Worm (Caenorhabditis elegans) whole organism, mixed stage, embryonic: ENCODE data around the gene srsx-38.

Experiments
- M03D4.4 ChIP-seq: sonication (generic microtip); optimal IDR thresholded peaks from 2 replicates; lab custom pipeline; 2017; ENCODE audit warnings: mild to moderate bottlenecking, missing genetic modification characterization, missing compliant biosample characterization
- bed-3 ChIP-seq: fragments of 200-800 bp; sonication (Bioruptor generic); optimal IDR thresholded peaks from 3 replicates; lab custom pipeline; 2018; ENCODE audit warnings: mild to moderate bottlenecking, missing genetic modification characterization, moderate library complexity, missing compliant biosample characterization
- blmp-1 ChIP-seq: fragments of 150-350 bp; optimal IDR thresholded peaks from 2 replicates; lab custom pipeline; 2014; ENCODE audit warnings: missing biosample characterization, missing genetic modification characterization
- ceh-39 ChIP-seq: fragments of 150-350 bp; optimal IDR thresholded peaks from 2 replicates; lab custom pipeline; 2014; ENCODE audit warnings: missing biosample characterization, missing genetic modification characterization
- ceh-43 ChIP-seq: fragments of 200-800 bp; sonication (Bioruptor generic); optimal IDR thresholded peaks from 2 replicates; lab custom pipeline; 2018; ENCODE audit warnings: mild to moderate bottlenecking, missing genetic modification characterization, moderate library complexity, missing compliant biosample characterization
- ceh-83 ChIP-seq: fragments of 200-800 bp; sonication (Bioruptor generic); optimal IDR thresholded peaks from 2 replicates; lab custom pipeline; 2018; ENCODE audit warnings: mild to moderate bottlenecking, missing genetic modification characterization, missing compliant biosample characterization
- ces-1 ChIP-seq: fragments of 150-350 bp; optimal IDR thresholded peaks from 2 replicates; lab custom pipeline; 2014; ENCODE audit warnings: missing biosample characterization, missing genetic modification reagents, missing genetic modification characterization
- drap-1 ChIP-seq: fragments of 200-800 bp; sonication (Bioruptor generic); optimal IDR thresholded peaks from 3 replicates; lab custom pipeline; 2018; ENCODE audit warnings: mild to moderate bottlenecking, missing genetic modification characterization, missing compliant biosample characterization
- elt-1 ChIP-seq: sonication (generic microtip); optimal IDR thresholded peaks from 2 replicates; lab custom pipeline; 2017; ENCODE audit warnings: missing genetic modification characterization, mild to moderate bottlenecking, missing compliant biosample characterization, antibody characterized with exemption, moderate library complexity, borderline replicate concordance; ENCODE audit not compliant: insufficient read depth
- flh-1 ChIP-seq: fragments of 200-800 bp; sonication (Bioruptor generic); optimal IDR thresholded peaks from 2 replicates; lab custom pipeline; 2018; ENCODE audit warnings: mild to moderate bottlenecking, missing genetic modification characterization, moderate library complexity, missing compliant biosample characterization
- hlh-1 ChIP-seq: fragments of 150-350 bp; optimal IDR thresholded peaks from 2 replicates; lab custom pipeline; 2014; ENCODE audit warnings: missing biosample characterization, missing genetic modification reagents, missing genetic modification characterization
- lin-13 ChIP-seq: fragments of 150-350 bp; optimal IDR thresholded peaks from 2 replicates; lab custom pipeline; 2014; ENCODE audit warnings: missing biosample characterization, missing genetic modification characterization
- lin-32 ChIP-seq: fragments of 200-800 bp; sonication (Bioruptor generic); optimal IDR thresholded peaks from 2 replicates; lab custom pipeline; 2018; ENCODE audit warnings: mild to moderate bottlenecking, missing genetic modification characterization, missing compliant biosample characterization
- mab-5 ChIP-seq: fragments of 150-350 bp; optimal IDR thresholded peaks from 2 replicates; lab custom pipeline; 2014; ENCODE audit warnings: missing biosample characterization, missing genetic modification characterization
- mep-1 ChIP-seq: fragments of 150-350 bp; optimal IDR thresholded peaks from 2 replicates; lab custom pipeline; 2017; ENCODE audit warnings: missing biosample characterization, missing genetic modification reagents, missing genetic modification characterization, inconsistent platforms
- mls-2 ChIP-seq: sonication (generic microtip); optimal IDR thresholded peaks from 2 replicates; lab custom pipeline; 2016; ENCODE audit warnings: mild to moderate bottlenecking, missing genetic modification characterization, moderate library complexity, missing compliant biosample characterization
- nhr-12 ChIP-seq: fragments of 150-350 bp; optimal IDR thresholded peaks from 2 replicates; lab custom pipeline; 2014; ENCODE audit warnings: missing biosample characterization, missing genetic modification characterization
- nhr-2 ChIP-seq: fragments of 150-350 bp; optimal IDR thresholded peaks from 2 replicates; lab custom pipeline; 2014; ENCODE audit warnings: missing biosample characterization, missing genetic modification characterization
- nhr-28 ChIP-seq: fragments of 150-350 bp; optimal IDR thresholded peaks from 2 replicates; lab custom pipeline; 2014; ENCODE audit warnings: missing biosample characterization, missing genetic modification characterization
- nhr-76 ChIP-seq: sonication (generic microtip); optimal IDR thresholded peaks from 2 replicates; lab custom pipeline; 2017; ENCODE audit warnings: missing biosample characterization, missing genetic modification characterization
- pha-4 ChIP-seq: fragments of 150-350 bp; optimal IDR thresholded peaks from 2 replicates; lab custom pipeline; 2018; ENCODE audit warnings: missing biosample characterization, missing genetic modification reagents, missing genetic modification characterization
- sem-2 ChIP-seq: fragments of 200-800 bp; sonication (Bioruptor generic); optimal IDR thresholded peaks from 2 replicates; lab custom pipeline; 2018; ENCODE audit warnings: mild to moderate bottlenecking, missing genetic modification characterization, missing compliant biosample characterization
- snpc-4 ChIP-seq: fragments of 150-350 bp; optimal IDR thresholded peaks from 2 replicates; lab custom pipeline; 2014; ENCODE audit warnings: missing biosample characterization, missing genetic modification characterization
- sptf-1 ChIP-seq: sonication (generic microtip); optimal IDR thresholded peaks from 2 replicates; lab custom pipeline; 2017; ENCODE audit warnings: mild to moderate bottlenecking, missing genetic modification characterization, moderate library complexity, missing compliant biosample characterization
- tbx-8 ChIP-seq: fragments of 200-800 bp; sonication (Bioruptor generic); optimal IDR thresholded peaks from 2 replicates; lab custom pipeline; 2018; ENCODE audit warnings: mild to moderate bottlenecking, missing genetic modification characterization, moderate library complexity, missing compliant biosample characterization
- unc-120 ChIP-seq: sonication (generic microtip); optimal IDR thresholded peaks from 2 replicates; lab custom pipeline; 2017; ENCODE audit warnings: missing genetic modification characterization, missing compliant biosample characterization; ENCODE audit not compliant: poor library complexity, severe bottlenecking
- unc-39 ChIP-seq: fragments of 150-350 bp; optimal IDR thresholded peaks from 2 replicates; lab custom pipeline; 2014; ENCODE audit warnings: missing biosample characterization, missing genetic modification characterization
- unc-62 ChIP-seq: fragments of 150-350 bp; optimal IDR thresholded peaks from 2 replicates; lab custom pipeline; 2014; ENCODE audit warnings: missing biosample characterization, missing genetic modification reagents, missing genetic modification characterization
- zip-8 ChIP-seq: fragments of 150-350 bp; optimal IDR thresholded peaks from 2 replicates; lab custom pipeline; 2014; ENCODE audit warnings: missing biosample characterization, missing genetic modification characterization
- ztf-11 ChIP-seq: fragments of 150-350 bp; optimal IDR thresholded peaks from 2 replicates; lab custom pipeline; 2014; ENCODE audit warnings: missing biosample characterization, missing genetic modification characterization

The srsx-38 gene

DNA sequence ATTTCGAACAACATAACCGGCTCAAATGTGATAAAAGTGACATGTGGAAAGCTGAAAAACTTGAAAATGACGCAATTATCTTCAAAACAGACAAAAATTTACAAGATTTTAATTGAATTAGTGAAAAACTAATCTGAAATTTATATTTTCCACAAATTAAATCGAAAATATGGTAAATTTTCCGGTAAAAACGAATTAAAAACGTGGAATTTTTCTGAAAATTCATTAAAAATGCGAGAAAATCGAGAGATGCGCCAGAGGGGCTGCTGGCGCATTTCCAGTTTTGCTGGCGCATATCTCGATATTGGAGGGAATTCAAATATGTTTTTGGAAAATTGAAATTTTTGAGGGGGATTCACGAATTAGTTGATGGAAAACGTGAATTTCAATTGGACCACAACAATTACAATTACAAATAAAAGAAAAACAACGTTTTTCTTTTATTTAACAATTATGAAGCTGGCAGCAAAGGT is 41.2 kb downstream of the srsx-38 start, which contains the start of the genes haf-3 and F57A10.2 (continued):
- TF ChIP-seq mep-1 (tag; lab: Kevin White, UChicago) (peak; percentile 91), flh-1 (no peak), nhr-76 (tag; lab: Kevin White, UChicago) (no peak), ces-1 (GFP tag; lab: Kevin White, UChicago) (peak; percentile 67), pha-4 (tag; lab: Kevin White, UChicago) (peak; percentile 48), unc-120 (tag; lab: Kevin White, UChicago) (no peak), hlh-1 (tag; lab: Kevin White, UChicago) (peak; percentile 23), mab-5 (tag; lab: Kevin White, UChicago) (peak; percentile 62), unc-62 (GFP tag; lab: Kevin White, UChicago) (no peak)

ce11 chrV:15758449-15758848 is 48.9 kb downstream of the srsx-38 start, which contains the start of gene str-9:
Gene str-9 (plus strand): TSS chrV:15758749.
- TF ChIP-seq drap-1 (no peak), ceh-43 (GFP tag; lab: Kevin White, UChicago) (no peak), unc-120 (tag; lab: Kevin White, UChicago) (no peak), sem-2 (no peak), tbx-8 (GFP tag; lab: Kevin White, UChicago) (no peak), nhr-12 (tag; lab: Kevin White, UChicago) (no peak), nhr-28 (no peak), lin-13 (no peak), nhr-76 (tag; lab: Kevin White, UChicago) (no peak), ceh-39 (tag; lab: Kevin White, UChicago) (no peak), M03D4.4 (tag; lab: Kevin White, UChicago) (no peak), ztf-11 (tag; lab: Kevin White, UChicago) (no peak), elt-1 (no peak), snpc-4 (tag; lab: Kevin White, UChicago) (no peak), pha-4 (tag; lab: Kevin White, UChicago) (no peak), blmp-1 (tag; lab: Kevin White, UChicago) (no peak), lin-32 (no peak), zip-8 (tag; lab: Kevin White, UChicago) (no peak), nhr-2 (tag; lab: Kevin White, UChicago) (no peak), mab-5 (tag; lab: Kevin White, UChicago) (no peak)

- no peak for TF ChIP-seq unc-120 (tag; lab: Kevin White, UChicago)
- no peak for TF ChIP-seq ceh-83 (GFP tag; lab: Kevin White, UChicago)
- TF ChIP-seq lin-13, result no peak
- TF ChIP-seq sptf-1 (tag; lab: Kevin White, UChicago), result no peak
- TF ChIP-seq unc-39, result no peak
- no peak for TF ChIP-seq sem-2
- no peak for TF ChIP-seq mls-2 (tag; lab: Kevin White, UChicago)
- no peak for TF ChIP-seq bed-3 (GFP tag; lab: Kevin White, UChicago)
- TF ChIP-seq, all 35 proteins: peak for 0
These were observed 49.7 kb downstream of the srsx-38 start for ce11 chrV:15757645-15758044.
